Worm (Caenorhabditis elegans): Measurements from ENCODE around the gene mig-32.

DNA sequence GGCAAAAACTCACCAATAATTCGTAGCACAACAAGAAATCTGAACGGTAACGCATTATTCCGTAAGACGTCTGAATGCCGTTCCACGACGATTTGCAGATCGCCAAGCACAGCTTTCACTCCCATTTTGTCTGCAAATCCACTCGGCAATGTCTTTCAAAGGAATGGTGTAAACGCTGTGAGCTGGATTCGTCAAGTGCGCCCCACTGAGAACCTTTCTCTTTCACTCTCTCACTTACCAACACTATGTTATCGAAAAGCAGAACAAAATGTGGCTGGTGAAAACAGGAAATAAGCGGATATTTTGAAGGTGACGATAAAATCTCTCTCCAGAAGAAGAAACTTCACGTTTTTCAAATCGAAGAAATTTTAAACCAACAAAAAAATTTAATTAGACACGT, 3.1 kb downstream of the mig-32 start:
- no peak for TF ChIP-seq let-526 (GFP tag; IDR thresholded peaks at IDR 0.05)
- no peak for TF ChIP-seq pha-4 (tag; optimal IDR thresholded peaks at IDR 0.05)
- no peak for TF ChIP-seq ceh-91 (GFP tag; IDR thresholded peaks at IDR 0.05)
- no peak for TF ChIP-seq tlf-1 (GFP tag; optimal IDR thresholded peaks at IDR 0.05)
- no peak for TF ChIP-seq aptf-3 (GFP tag; IDR thresholded peaks at IDR 0.05)
- TF ChIP-seq madf-3 (GFP tag; IDR thresholded peaks at IDR 0.05), result no peak
- TF ChIP-seq F22D6.2 (tag; optimal IDR thresholded peaks at IDR 0.05), result no peak
- TF ChIP-seq ztf-22 (GFP tag; optimal IDR thresholded peaks at IDR 0.05), result no peak
